Worm (Caenorhabditis elegans): ENCODE results near the gene K10D11.4.

The K10D11.4 gene

ce11 chrIV:13013231-13013630, 19.0 kb upstream of the K10D11.4 start:
- TF ChIP-seq nhr-80 (tag; optimal IDR thresholded peaks at IDR 0.05): peak; percentile 2
- TF ChIP-seq C06A6.2 (GFP tag; conservative IDR thresholded peaks at IDR 0.05): 0 out of 2 replicates have a peak, but pooled peaks have one; percentile 14
- TF ChIP-seq ceh-40 (GFP tag; IDR thresholded peaks at IDR 0.05): no peak

DNA sequence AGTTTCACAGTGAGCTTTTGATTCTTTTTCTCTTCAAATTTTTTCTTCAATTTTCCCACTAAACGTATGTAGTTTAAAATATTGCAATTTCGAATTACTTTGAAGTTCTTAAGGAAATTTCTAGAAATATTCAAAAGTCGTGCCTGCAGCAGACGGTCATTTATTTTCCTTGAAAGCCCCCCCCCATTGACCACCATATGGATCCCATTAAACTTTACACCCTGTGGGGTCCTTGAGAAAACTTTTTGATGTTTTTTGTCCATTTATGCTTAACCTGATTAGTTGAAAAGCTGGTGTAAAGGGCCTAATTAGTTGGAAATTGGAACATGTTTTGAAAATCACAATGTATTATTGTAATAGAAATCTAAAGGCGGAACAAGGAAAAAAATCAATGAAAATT, 15.2 kb upstream of the K10D11.4 start:
- no peak for TF ChIP-seq B0336.3 (GFP tag; IDR thresholded peaks at IDR 0.05)
- no peak for TF ChIP-seq nhr-80 (tag; optimal IDR thresholded peaks at IDR 0.05)
- no peak for TF ChIP-seq chd-7 (tag; optimal IDR thresholded peaks at IDR 0.05)
- no peak for TF ChIP-seq lin-26 (GFP tag; IDR thresholded peaks at IDR 0.05)
- no peak for TF ChIP-seq lag-1 (GFP tag; IDR thresholded peaks at IDR 0.05)
- no peak for TF ChIP-seq hmg-20 (GFP tag; IDR thresholded peaks at IDR 0.05)
- TF ChIP-seq rcor-1 (GFP tag; IDR thresholded peaks at IDR 0.05): no peak
- TF ChIP-seq attf-3 (GFP tag; conservative IDR thresholded peaks at IDR 0.05): no peak
- no peak for TF ChIP-seq snpc-3.4 (tag; optimal IDR thresholded peaks at IDR 0.05)
- TF ChIP-seq K11D2.4 (GFP tag; IDR thresholded peaks at IDR 0.05): no peak
- no peak for TF ChIP-seq xnd-1 (tag; optimal IDR thresholded peaks at IDR 0.05)
- no peak for TF ChIP-seq die-1 (tag; optimal IDR thresholded peaks at IDR 0.05)
- TF ChIP-seq Y95B8A.8 (GFP tag; IDR thresholded peaks at IDR 0.05): no peak
- no peak for TF ChIP-seq bed-1 (GFP tag; IDR thresholded peaks at IDR 0.05)
- TF ChIP-seq lir-1 (GFP tag; conservative IDR thresholded peaks at IDR 0.05): no peak
- TF ChIP-seq unc-130 (GFP tag; optimal IDR thresholded peaks at IDR 0.05): no peak
- no peak for TF ChIP-seq ceh-100 (GFP tag; IDR thresholded peaks at IDR 0.05)

- TF ChIP-seq let-526 (GFP tag; IDR thresholded peaks at IDR 0.05): no peak
- no peak for TF ChIP-seq lag-1 (GFP tag; IDR thresholded peaks at IDR 0.05)
- TF ChIP-seq F52B5.7 (tag; optimal IDR thresholded peaks at IDR 0.05): no peak
- TF ChIP-seq nhr-80 (tag; optimal IDR thresholded peaks at IDR 0.05): peak; percentile 16
- TF ChIP-seq sdz-38 (tag; optimal IDR thresholded peaks at IDR 0.05): no peak
- TF ChIP-seq repo-1 (tag; optimal IDR thresholded peaks at IDR 0.05): no peak
Observed at ce11 chrIV:13008405-13009208, 14.3 kb upstream of the K10D11.4 start, which contains the start of gene mbk-2. Gene mbk-2, plus strand, starts transcription at chrIV:13009158.

DNA sequence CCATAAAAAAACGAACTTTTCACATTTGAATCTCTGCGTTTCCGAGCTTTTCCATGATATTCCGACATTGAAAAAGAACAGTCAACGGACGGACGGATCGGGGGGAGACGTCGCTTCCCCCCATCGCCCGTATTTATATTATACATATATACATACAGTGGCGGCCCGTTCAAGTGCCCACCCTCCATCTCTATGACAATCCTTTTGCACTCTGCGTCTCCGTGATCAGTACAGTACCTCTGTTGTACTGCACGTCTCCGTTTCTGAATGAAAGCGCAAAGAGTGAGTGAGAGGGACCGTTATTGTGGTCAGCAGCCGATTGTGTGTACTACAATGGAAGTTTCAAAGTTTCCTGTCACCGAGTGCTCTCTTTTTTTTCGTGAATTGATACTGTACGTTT, 4.8 kb upstream of the K10D11.4 start:
- TF ChIP-seq repo-1 (tag; optimal IDR thresholded peaks at IDR 0.05): no peak
- TF ChIP-seq attf-3 (GFP tag; conservative IDR thresholded peaks at IDR 0.05): no peak

ce11 chrIV:12997560-12997959, 3.3 kb upstream of the K10D11.4 start:
- TF ChIP-seq lin-40 (tag; optimal IDR thresholded peaks at IDR 0.05) (no peak), ztf-28 (GFP tag; IDR thresholded peaks at IDR 0.05) (no peak), ztf-18 (tag; optimal IDR thresholded peaks at IDR 0.05) (no peak), B0336.3 (GFP tag; IDR thresholded peaks at IDR 0.05) (no peak), B0261.1 (tag; optimal IDR thresholded peaks at IDR 0.05) (no peak)

- TF ChIP-seq ama-1 (optimal IDR thresholded peaks at IDR 0.05) (no peak), ama-1 (GFP tag; optimal IDR thresholded peaks at IDR 0.05) (no peak), sea-2 (GFP tag; IDR thresholded peaks at IDR 0.05) (no peak), ZK185.1 (tag; optimal IDR thresholded peaks at IDR 0.05; ENCODE audit: poor library complexity, severe bottlenecking) (no peak), F39B2.1 (GFP tag; IDR thresholded peaks at IDR 0.05) (no peak), Y79H2A.3 (GFP tag; conservative IDR thresholded peaks at IDR 0.05) (no peak), mcd-1 (GFP tag; IDR thresholded peaks at IDR 0.05) (no peak), sptf-2 (GFP tag; optimal IDR thresholded peaks at IDR 0.05) (no peak), pbrm-1 (GFP tag; IDR thresholded peaks at IDR 0.05) (no peak), B0019.2 (GFP tag; conservative IDR thresholded peaks at IDR 0.05) (no peak), madf-10 (tag; optimal IDR thresholded peaks at IDR 0.05) (no peak)
Observed at ce11 chrIV:12995886-12996285, 1.6 kb upstream of the K10D11.4 start, which contains the start of gene K10D11.7. Gene K10D11.7, minus strand, starts transcription at chrIV:12995986.

All from whole organism, young adult.